Worm (Caenorhabditis elegans) whole organism, L1 larva: ENCODE measurements around the gene Y43F8B.7.

Source experiments
- C04F5.9 ChIP-seq: sonication (generic microtip); optimal IDR thresholded peaks from 2 replicates; lab custom pipeline; 2016; ENCODE audit warnings: missing genetic modification characterization, missing compliant biosample characterization
- C16A3.4 ChIP-seq: fragments of 150-350 bp; optimal IDR thresholded peaks from 2 replicates; lab custom pipeline; 2014; ENCODE audit warnings: missing biosample characterization, missing genetic modification characterization
- C34B4.2 ChIP-seq: sonication (generic microtip); optimal IDR thresholded peaks from 2 replicates; lab custom pipeline; 2017; ENCODE audit warnings: mild to moderate bottlenecking, missing genetic modification characterization, missing compliant biosample characterization
- Y116A8C.19 ChIP-seq: sonication (generic microtip); optimal IDR thresholded peaks from 2 replicates; lab custom pipeline; 2016; ENCODE audit warnings: missing compliant biosample characterization, missing genetic modification characterization, borderline replicate concordance
- alr-1 ChIP-seq: fragments of 200-800 bp; sonication (Bioruptor generic); optimal IDR thresholded peaks from 2 replicates; lab custom pipeline; 2018; ENCODE audit warnings: borderline replicate concordance, mild to moderate bottlenecking, missing genetic modification characterization, missing compliant biosample characterization
- aly-2 ChIP-seq: fragments of 150-350 bp; optimal IDR thresholded peaks from 2 replicates; lab custom pipeline; 2014; ENCODE audit warnings: missing biosample characterization, missing genetic modification characterization
- ama-1 ChIP-seq: fragments of 150-350 bp; optimal IDR thresholded peaks from 2 replicates; lab custom pipeline; 2014
- ceh-63 ChIP-seq: fragments of 200-800 bp; sonication (Bioruptor generic); optimal IDR thresholded peaks from 2 replicates; lab custom pipeline; 2018; ENCODE audit warnings: mild to moderate bottlenecking, missing genetic modification characterization, missing compliant biosample characterization
- ceh-88 ChIP-seq: fragments of 200-800 bp; sonication (Bioruptor generic); IDR thresholded peaks from 2 replicates; pipeline ENCODE4 v1.3.6; 2022; ENCODE audit warnings: missing genetic modification characterization, missing compliant biosample characterization
- ceh-90 ChIP-seq: sonication (generic microtip); optimal IDR thresholded peaks from 2 replicates; lab custom pipeline; 2016; ENCODE audit warnings: missing genetic modification characterization, missing compliant biosample characterization
- dpl-1 ChIP-seq, 3 experiments: fragments of 150-350 bp in 2 of 3; sonication (generic microtip) in 1 of 3; optimal IDR thresholded peaks; 2 replicates each; lab custom pipeline; 2014 to 2017; ENCODE audit warnings: missing biosample characterization in 3 of 3, missing genetic modification characterization in 3 of 3, missing genetic modification reagents in 3 of 3
- efl-1 ChIP-seq, 4 experiments: fragments of 150-350 bp; optimal IDR thresholded peaks in 3 of 4; peaks in 1 of 4; 1 replicate in 1 of 4; 2 replicates in 3 of 4; lab custom pipeline; 2014; ENCODE audit warnings: missing biosample characterization in 2 of 4, missing genetic modification characterization in 2 of 4, missing genetic modification reagents in 2 of 4
- egl-13 ChIP-seq: sonication (generic microtip); optimal IDR thresholded peaks from 2 replicates; lab custom pipeline; 2016; ENCODE audit warnings: missing genotype, missing genetic modification reagents, missing genetic modification characterization, missing compliant biosample characterization
- elt-3 ChIP-seq, 6 experiments: fragments of 150-350 bp in 1 of 6; sonication (generic microtip); optimal IDR thresholded peaks; 2 replicates each; lab custom pipeline; 2017 to 2018; ENCODE audit warnings: missing biosample characterization in 6 of 6, missing genetic modification characterization in 6 of 6, inconsistent platforms in 1 of 6
- fkh-10 ChIP-seq: sonication (generic microtip); optimal IDR thresholded peaks from 2 replicates; lab custom pipeline; 2017; ENCODE audit warnings: missing biosample characterization, missing genetic modification reagents, missing genetic modification characterization
- fkh-8 ChIP-seq: sonication (generic microtip); optimal IDR thresholded peaks from 2 replicates; lab custom pipeline; 2016; ENCODE audit warnings: mild to moderate bottlenecking, missing genetic modification characterization, missing compliant biosample characterization
- grh-1 ChIP-seq: fragments of 200-800 bp; sonication (Bioruptor generic); IDR thresholded peaks from 2 replicates; pipeline ENCODE4 v1.3.6; 2022; ENCODE audit warnings: missing genetic modification reagents, missing genetic modification characterization, missing compliant biosample characterization
- hlh-4 ChIP-seq: sonication (generic microtip); optimal IDR thresholded peaks from 2 replicates; lab custom pipeline; 2016; ENCODE audit warnings: mild to moderate bottlenecking, missing genetic modification characterization, missing compliant biosample characterization
- irx-1 ChIP-seq: sonication (generic microtip); optimal IDR thresholded peaks from 2 replicates; lab custom pipeline; 2016; ENCODE audit warnings: missing genetic modification characterization, missing compliant biosample characterization
- isw-1 ChIP-seq: fragments of 200-800 bp; sonication (Bioruptor generic); IDR thresholded peaks from 2 replicates; pipeline ENCODE4 v1.3.6; 2022; ENCODE audit warnings: missing genetic modification characterization, missing compliant biosample characterization
- lin-13 ChIP-seq: fragments of 150-350 bp; optimal IDR thresholded peaks from 2 replicates; lab custom pipeline; 2014; ENCODE audit warnings: missing biosample characterization, missing genetic modification reagents, missing genetic modification characterization
- lin-14 ChIP-seq: fragments of 200-800 bp; sonication (Bioruptor generic); optimal IDR thresholded peaks from 2 replicates; lab custom pipeline; 2018; ENCODE audit warnings: mild to moderate bottlenecking, missing genetic modification characterization, moderate library complexity, missing compliant biosample characterization
- lin-15B ChIP-seq: fragments of 150-350 bp; sonication (generic microtip); optimal IDR thresholded peaks from 3 replicates; lab custom pipeline; 2014; ENCODE audit warnings: missing biosample characterization, missing genetic modification characterization
- lin-35 ChIP-seq, 2 experiments: fragments of 150-350 bp; optimal IDR thresholded peaks; 2 replicates each; lab custom pipeline; 2014; ENCODE audit warnings: missing biosample characterization in 2 of 2, missing genetic modification characterization in 2 of 2, missing genetic modification reagents in 2 of 2
- lin-39 ChIP-seq: fragments of 150-350 bp; optimal IDR thresholded peaks from 2 replicates; lab custom pipeline; 2014; ENCODE audit warnings: missing biosample characterization, missing genetic modification reagents, missing genetic modification characterization
- lsy-2 ChIP-seq, 2 experiments: fragments of 150-350 bp; optimal IDR thresholded peaks; 2 replicates each; lab custom pipeline; 2014; ENCODE audit warnings: missing biosample characterization in 2 of 2, missing genetic modification characterization in 2 of 2
- mab-9 ChIP-seq: fragments of 200-800 bp; sonication (Bioruptor generic); IDR thresholded peaks from 2 replicates; pipeline ENCODE4 v1.3.6; 2022; ENCODE audit warnings: missing genetic modification reagents, missing genetic modification characterization, missing compliant biosample characterization
- mef-2 ChIP-seq: fragments of 150-350 bp; optimal IDR thresholded peaks from 2 replicates; lab custom pipeline; 2014; ENCODE audit warnings: missing biosample characterization, missing genetic modification characterization
- mep-1 ChIP-seq: fragments of 150-350 bp; optimal IDR thresholded peaks from 2 replicates; lab custom pipeline; 2014; ENCODE audit warnings: missing biosample characterization, missing genetic modification characterization
- nhr-12 ChIP-seq: sonication (generic microtip); optimal IDR thresholded peaks from 2 replicates; lab custom pipeline; 2017; ENCODE audit warnings: missing biosample characterization, missing genetic modification characterization
- nhr-19 ChIP-seq: fragments of 200-800 bp; sonication (Bioruptor generic); conservative IDR thresholded peaks from 2 replicates; pipeline ENCODE4 v1.3.6; 2022; ENCODE audit warnings: missing genetic modification characterization, missing compliant biosample characterization
- nhr-71 ChIP-seq: sonication (generic microtip); optimal IDR thresholded peaks from 2 replicates; lab custom pipeline; 2016; ENCODE audit warnings: mild to moderate bottlenecking, missing genetic modification characterization, moderate library complexity, missing compliant biosample characterization
- nhr-76 ChIP-seq: sonication (generic microtip); optimal IDR thresholded peaks from 2 replicates; lab custom pipeline; 2017; ENCODE audit warnings: missing biosample characterization, missing genetic modification characterization
- nhr-84 ChIP-seq: sonication (generic microtip); optimal IDR thresholded peaks from 2 replicates; lab custom pipeline; 2017; ENCODE audit warnings: missing biosample characterization, missing genetic modification characterization
- nhr-90 ChIP-seq: sonication (generic microtip); optimal IDR thresholded peaks from 2 replicates; lab custom pipeline; 2016; ENCODE audit warnings: mild to moderate bottlenecking, missing genetic modification characterization, missing compliant biosample characterization; ENCODE audit not compliant: poor library complexity
- pag-3 ChIP-seq: sonication (generic microtip); optimal IDR thresholded peaks from 2 replicates; lab custom pipeline; 2017; ENCODE audit warnings: missing genetic modification characterization, mild to moderate bottlenecking, missing compliant biosample characterization, antibody characterized with exemption, borderline replicate concordance; ENCODE audit not compliant: insufficient read depth
- pax-3 ChIP-seq: fragments of 200-800 bp; sonication (Bioruptor generic); optimal IDR thresholded peaks from 2 replicates; lab custom pipeline; 2018; ENCODE audit warnings: mild to moderate bottlenecking, missing genetic modification characterization, moderate library complexity, missing compliant biosample characterization
- skn-1 ChIP-seq: fragments of 150-350 bp; optimal IDR thresholded peaks from 2 replicates; lab custom pipeline; 2014; ENCODE audit warnings: missing biosample characterization, missing genetic modification characterization
- snpc-4 ChIP-seq: fragments of 150-350 bp; optimal IDR thresholded peaks from 2 replicates; lab custom pipeline; 2014; ENCODE audit warnings: missing biosample characterization, missing genetic modification characterization
- sox-4 ChIP-seq: sonication (generic microtip); optimal IDR thresholded peaks from 2 replicates; lab custom pipeline; 2016; ENCODE audit warnings: missing genetic modification characterization, missing compliant biosample characterization
- sptf-1 ChIP-seq: fragments of 150-350 bp; optimal IDR thresholded peaks from 2 replicates; lab custom pipeline; 2014; ENCODE audit warnings: missing biosample characterization, missing genetic modification characterization
- swsn-7 ChIP-seq: sonication (generic microtip); optimal IDR thresholded peaks from 2 replicates; lab custom pipeline; 2016; ENCODE audit warnings: missing genetic modification characterization, missing compliant biosample characterization
- tbx-2 ChIP-seq: sonication (generic microtip); optimal IDR thresholded peaks from 2 replicates; lab custom pipeline; 2016; ENCODE audit warnings: missing genetic modification characterization, missing compliant biosample characterization
- unc-30 ChIP-seq: sonication (generic microtip); optimal IDR thresholded peaks from 2 replicates; lab custom pipeline; 2017; ENCODE audit warnings: missing biosample characterization, missing genetic modification characterization
- unc-62 ChIP-seq: fragments of 150-350 bp; optimal IDR thresholded peaks from 2 replicates; lab custom pipeline; 2014; ENCODE audit warnings: missing biosample characterization, missing genetic modification reagents, missing genetic modification characterization
- unc-86 ChIP-seq: sonication (generic microtip); optimal IDR thresholded peaks from 2 replicates; lab custom pipeline; 2016; ENCODE audit warnings: missing genetic modification characterization, missing compliant biosample characterization
- unc-98 ChIP-seq: fragments of 200-800 bp; sonication (Bioruptor generic); IDR thresholded peaks from 2 replicates; pipeline ENCODE4 v1.3.6; 2022; ENCODE audit warnings: missing genetic modification characterization, missing compliant biosample characterization
- vab-15 ChIP-seq: sonication (generic microtip); optimal IDR thresholded peaks from 2 replicates; lab custom pipeline; 2017; ENCODE audit warnings: missing genotype, mild to moderate bottlenecking, missing genetic modification characterization, missing compliant biosample characterization
- zag-1 ChIP-seq: fragments of 150-350 bp; optimal IDR thresholded peaks from 2 replicates; lab custom pipeline; 2014; ENCODE audit warnings: missing biosample characterization, missing genetic modification characterization
- ztf-4 ChIP-seq: fragments of 150-350 bp; optimal IDR thresholded peaks from 2 replicates; lab custom pipeline; 2014; ENCODE audit warnings: missing biosample characterization, missing genetic modification characterization

Gene Y43F8B.7

DNA sequence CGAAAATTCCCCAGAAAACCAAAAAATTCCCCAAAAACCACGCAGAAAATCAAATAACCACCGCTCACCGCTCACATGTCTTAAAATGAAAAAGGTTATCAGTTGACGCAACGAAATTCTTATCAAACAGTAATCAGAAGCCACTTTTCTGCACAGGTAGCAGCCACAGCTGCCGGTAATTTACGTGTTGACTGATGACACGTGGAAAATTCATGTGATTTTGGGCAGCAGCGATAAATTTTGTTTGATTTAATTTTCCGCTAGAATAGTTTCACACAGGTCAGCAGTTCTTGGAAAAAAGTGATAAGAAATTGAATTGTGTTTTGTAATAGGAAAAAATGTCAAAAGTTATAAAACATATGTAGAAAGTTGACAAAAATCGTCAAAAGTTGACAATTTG is 37.0 kb downstream of the Y43F8B.7 start (continued):
- TF ChIP-seq C04F5.9 (tag; lab: Kevin White, UChicago), result no peak
- TF ChIP-seq ceh-90 (tag; lab: Kevin White, UChicago), result no peak
- peak; percentile 78 for TF ChIP-seq nhr-71 (tag; lab: Kevin White, UChicago)
- no peak for TF ChIP-seq nhr-12 (tag; lab: Kevin White, UChicago)
- no peak for TF ChIP-seq C34B4.2 (tag; lab: Kevin White, UChicago)
- TF ChIP-seq unc-98 (GFP tag; lab: Robert Waterston, UW), result no peak
- TF ChIP-seq Y116A8C.19 (tag; lab: Kevin White, UChicago), result no peak
- no peak for TF ChIP-seq pag-3
- no peak for TF ChIP-seq hlh-4 (tag; lab: Kevin White, UChicago)

DNA sequence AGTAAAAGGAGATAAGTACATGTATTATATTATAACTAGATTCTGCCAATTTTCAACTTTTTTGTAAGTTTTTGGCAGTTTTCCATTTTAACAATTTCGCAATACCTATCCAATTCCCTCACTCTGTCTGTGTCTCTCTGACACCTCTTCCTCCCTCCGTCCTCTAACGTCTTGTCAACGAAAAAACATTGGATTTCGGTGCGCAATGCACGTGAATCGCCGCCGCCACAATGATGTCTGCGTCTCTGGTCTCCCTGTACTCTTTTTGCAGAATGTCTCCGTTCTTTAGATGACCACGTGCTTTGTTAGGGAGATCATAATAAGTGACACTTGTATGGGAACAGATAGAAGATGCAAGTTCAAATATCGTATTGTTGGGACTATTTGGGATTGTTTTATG is 38.6 kb downstream of the Y43F8B.7 start:
- TF ChIP-seq unc-30 (tag; lab: Kevin White, UChicago), result no peak
- peak; percentile 85 for TF ChIP-seq skn-1
- TF ChIP-seq C04F5.9 (tag; lab: Kevin White, UChicago), result peak; percentile 75
- no peak for TF ChIP-seq sptf-1 (tag; lab: Kevin White, UChicago)
- no peak for TF ChIP-seq aly-2 (tag; lab: Kevin White, UChicago)
- TF ChIP-seq egl-13 (tag; lab: Kevin White, UChicago), result peak; percentile 65
- peak; percentile 93 for TF ChIP-seq C16A3.4 (tag; lab: Kevin White, UChicago)
- TF ChIP-seq ceh-88, result peak; percentile 80
- TF ChIP-seq nhr-84 (tag; lab: Kevin White, UChicago), result no peak
- peak; percentile 92 for TF ChIP-seq irx-1 (tag; lab: Kevin White, UChicago)
- peak; percentile 87 for TF ChIP-seq unc-86 (tag; lab: Kevin White, UChicago)
- TF ChIP-seq alr-1 (tag; lab: Kevin White, UChicago), result no peak
- TF ChIP-seq fkh-8 (tag; lab: Kevin White, UChicago), result peak; percentile 94
- peak; percentile 42 for TF ChIP-seq ceh-90 (tag; lab: Kevin White, UChicago)
- TF ChIP-seq snpc-4 (tag; lab: Kevin White, UChicago), result peak; percentile 83
- no peak for TF ChIP-seq C34B4.2 (tag; lab: Kevin White, UChicago)
- TF ChIP-seq nhr-12 (tag; lab: Kevin White, UChicago), result no peak
- TF ChIP-seq mef-2 (tag; lab: Kevin White, UChicago), result peak; percentile 55
- peak; percentile 94 for TF ChIP-seq swsn-7 (tag; lab: Kevin White, UChicago)
- TF ChIP-seq efl-1 (optimal IDR thresholded peaks at IDR 0.05; lab: Kevin White, UChicago), result peak; percentile 81 to 84
- TF ChIP-seq efl-1 (GFP tag; optimal IDR thresholded peaks at IDR 0.05 in 1 of 2; lab: Kevin White, UChicago), result peak; percentile 51 to 95
- TF ChIP-seq nhr-19, result peak; percentile 99
- TF ChIP-seq hlh-4 (tag; lab: Kevin White, UChicago), result no peak
- TF ChIP-seq isw-1 (GFP tag; lab: Robert Waterston, UW), result peak; percentile 73
- TF ChIP-seq vab-15 (tag; lab: Kevin White, UChicago), result peak; percentile 7
- peak; percentile 97 for TF ChIP-seq mep-1
- peak; percentile 66 to 90 for TF ChIP-seq lin-35 (GFP tag; optimal IDR thresholded peaks at IDR 0.05; lab: Kevin White, UChicago)
- TF ChIP-seq elt-3 (tag; optimal IDR thresholded peaks at IDR 0.05; lab: Kevin White, UChicago), result peak in 5 of 6 experiments; percentile 62 to 97 (median 90)
- TF ChIP-seq lin-15B, result no peak
- peak; percentile 93 for TF ChIP-seq ztf-4 (tag; lab: Kevin White, UChicago)
- peak; percentile 40 for TF ChIP-seq fkh-10 (GFP tag; lab: Kevin White, UChicago)
- TF ChIP-seq zag-1 (tag; lab: Kevin White, UChicago), result no peak
- TF ChIP-seq lin-13 (GFP tag; lab: Kevin White, UChicago), result peak; percentile 87
- TF ChIP-seq pag-3, result no peak
- TF ChIP-seq nhr-76 (tag; lab: Kevin White, UChicago), result peak; percentile 76
- TF ChIP-seq lin-14 (GFP tag; lab: Kevin White, UChicago), result peak; percentile 100
- TF ChIP-seq unc-62, result no peak
- TF ChIP-seq grh-1 (GFP tag; lab: Robert Waterston, UW), result peak; percentile 90
- TF ChIP-seq mab-9, result peak; percentile 37; the same call in 1 of the 2 replicates
- TF ChIP-seq lin-39 (tag; lab: Kevin White, UChicago), result peak; percentile 43
- TF ChIP-seq lsy-2 (tag; optimal IDR thresholded peaks at IDR 0.05; lab: Kevin White, UChicago), result peak; percentile 88 to 91
- TF ChIP-seq nhr-90 (tag; lab: Kevin White, UChicago), result peak; percentile 98
- no peak for TF ChIP-seq ceh-63 (GFP tag; lab: Kevin White, UChicago)
- peak; percentile 89 for TF ChIP-seq pax-3 (tag; lab: Kevin White, UChicago)
- peak; percentile 35 for TF ChIP-seq ama-1 (lab: Kevin White, UChicago)
- peak; percentile 73 for TF ChIP-seq sox-4 (tag; lab: Kevin White, UChicago)
- TF ChIP-seq dpl-1 (GFP tag; optimal IDR thresholded peaks at IDR 0.05; lab: Kevin White, UChicago), result peak; percentile 65 to 68 (median 67)
- peak; percentile 98 for TF ChIP-seq tbx-2 (tag; lab: Kevin White, UChicago)
